Fruit fly (Drosophila melanogaster): Measurements from ENCODE around the gene CG33995.

CG33995 gene

dm6 chr2L:5060952-5061478 is 17.9 kb downstream of the CG33995 start (continued):
- peak; percentile 32 for TF ChIP-seq Bdp1 (GFP tag; optimal IDR thresholded peaks at IDR 0.05)
- peak; percentile 43; the same call in 2 of the 3 replicates for TF ChIP-seq B-H1 (GFP tag; IDR thresholded peaks at IDR 0.05)
- TF ChIP-seq CG9797 (GFP tag; optimal IDR thresholded peaks at IDR 0.05), result no peak
- peak; percentile 87 for TF ChIP-seq cwo (GFP tag; optimal IDR thresholded peaks at IDR 0.05)
- TF ChIP-seq repo (GFP tag; optimal IDR thresholded peaks at IDR 0.05), result peak; percentile 15
- peak; percentile 40; the same call in 1 of the 2 replicates for TF ChIP-seq ara (GFP tag; IDR thresholded peaks at IDR 0.05)
- peak; percentile 45 for TF ChIP-seq CG15601 (tag; optimal IDR thresholded peaks at IDR 0.05)
- peak; percentile 56 for TF ChIP-seq CG13424 (tag; optimal IDR thresholded peaks at IDR 0.05)
- peak; percentile 55 for TF ChIP-seq CG6854 (GFP tag; optimal IDR thresholded peaks at IDR 0.05)
- peak; percentile 44 for TF ChIP-seq CG5245 (GFP tag; optimal IDR thresholded peaks at IDR 0.05)
- peak; percentile 61 for TF ChIP-seq grau (tag; optimal IDR thresholded peaks at IDR 0.05)
- peak; percentile 51 for TF ChIP-seq corto (GFP tag; optimal IDR thresholded peaks at IDR 0.05)
- no peak for TF ChIP-seq tx (GFP tag; optimal IDR thresholded peaks at IDR 0.05)
- TF ChIP-seq Sry-β (GFP tag; optimal IDR thresholded peaks at IDR 0.05), result no peak
- peak; percentile 80 for TF ChIP-seq CG7839 (tag; optimal IDR thresholded peaks at IDR 0.05)
- TF ChIP-seq chif (GFP tag; optimal IDR thresholded peaks at IDR 0.05), result peak; percentile 22 to 71
- peak; percentile 17 for TF ChIP-seq CG8290 (GFP tag; optimal IDR thresholded peaks at IDR 0.05)
- TF ChIP-seq CG8290 (tag; optimal IDR thresholded peaks at IDR 0.05), result peak in 1 of 2 experiments; percentile 49
- TF ChIP-seq Deaf1 (tag; optimal IDR thresholded peaks at IDR 0.05), result peak; percentile 13
- peak; percentile 32 for TF ChIP-seq slp2 (GFP tag; optimal IDR thresholded peaks at IDR 0.05)
- peak; percentile 30; the same call in 2 of the 3 replicates for TF ChIP-seq croc (GFP tag; conservative IDR thresholded peaks at IDR 0.05)
- peak; percentile 15 for TF ChIP-seq CG10274 (GFP tag; optimal IDR thresholded peaks at IDR 0.05)
- TF ChIP-seq Sry-δ (GFP tag; optimal IDR thresholded peaks at IDR 0.05), result peak; percentile 27
- peak; percentile 19 for TF ChIP-seq Atf-2 (GFP tag; optimal IDR thresholded peaks at IDR 0.05)
- 0 out of 3 replicates have a peak, but pooled peaks have one; percentile 24 for TF ChIP-seq CG3726 (GFP tag; IDR thresholded peaks at IDR 0.05)
- TF ChIP-seq fd96Cb (tag; optimal IDR thresholded peaks at IDR 0.05), result peak; percentile 66
- no peak for TF ChIP-seq tna (GFP tag; IDR thresholded peaks at IDR 0.05; ENCODE audit: partially characterized antibody)
- peak; percentile 80 for TF ChIP-seq row (GFP tag; IDR thresholded peaks at IDR 0.05)
- TF ChIP-seq gcm2 (GFP tag; optimal IDR thresholded peaks at IDR 0.05), result peak; percentile 37
- peak; percentile 71 for TF ChIP-seq CG11504 (tag; optimal IDR thresholded peaks at IDR 0.05)
- TF ChIP-seq Jarid2 (GFP tag; optimal IDR thresholded peaks at IDR 0.05), result peak; percentile 12
- peak; percentile 80 for TF ChIP-seq Atf6 (GFP tag; IDR thresholded peaks at IDR 0.05)
- peak; percentile 72 for TF ChIP-seq Asciz (GFP tag; optimal IDR thresholded peaks at IDR 0.05)
- peak; percentile 0 for TF ChIP-seq nerfin-1 (tag; optimal IDR thresholded peaks at IDR 0.05)
- peak; percentile 45; the same call in 1 of the 2 replicates for TF ChIP-seq E2f1 (GFP tag; IDR thresholded peaks at IDR 0.05)
- peak; percentile 47 for TF ChIP-seq ERR (GFP tag; optimal IDR thresholded peaks at IDR 0.05)
- TF ChIP-seq sens-2 (GFP tag; IDR thresholded peaks at IDR 0.05), result peak; percentile 42; the same call in 1 of the 2 replicates
- TF ChIP-seq CG31388 (GFP tag; optimal IDR thresholded peaks at IDR 0.05), result no peak
- TF ChIP-seq CG11093 (GFP tag; IDR thresholded peaks at IDR 0.05), result 0 out of 3 replicates have a peak, but pooled peaks have one; percentile 32
- peak in 1 of 2 experiments; percentile 38 for TF ChIP-seq crp (GFP tag; optimal IDR thresholded peaks at IDR 0.05)
- no peak for TF ChIP-seq Dip2 (GFP tag; IDR thresholded peaks at IDR 0.05)
- peak; percentile 72 for TF ChIP-seq Taf1 (GFP tag; IDR thresholded peaks at IDR 0.05)
- peak; percentile 75 for TF ChIP-seq sob (GFP tag; IDR thresholded peaks at IDR 0.05)
- TF ChIP-seq CTCF (GFP tag; optimal IDR thresholded peaks at IDR 0.05), result no peak
- TF ChIP-seq Hey (tag; optimal IDR thresholded peaks at IDR 0.05), result peak; percentile 6
- peak; percentile 4 for TF ChIP-seq CG1529 (GFP tag; optimal IDR thresholded peaks at IDR 0.05)
- TF ChIP-seq prd (optimal IDR thresholded peaks at IDR 0.05), result no peak
- peak; percentile 54; the same call in 2 of the 3 replicates for TF ChIP-seq prd (GFP tag; IDR thresholded peaks at IDR 0.05)
- no peak for TF ChIP-seq jigr1 (GFP tag; IDR thresholded peaks at IDR 0.05)
- peak; percentile 67 for TF ChIP-seq Sox102F (GFP tag; optimal IDR thresholded peaks at IDR 0.05)
- TF ChIP-seq NK7.1 (GFP tag; optimal IDR thresholded peaks at IDR 0.05), result peak; percentile 70

Data from whole organism, embryonic.